Fruit fly (Drosophila melanogaster): ENCODE data around the gene stas.

DNA sequence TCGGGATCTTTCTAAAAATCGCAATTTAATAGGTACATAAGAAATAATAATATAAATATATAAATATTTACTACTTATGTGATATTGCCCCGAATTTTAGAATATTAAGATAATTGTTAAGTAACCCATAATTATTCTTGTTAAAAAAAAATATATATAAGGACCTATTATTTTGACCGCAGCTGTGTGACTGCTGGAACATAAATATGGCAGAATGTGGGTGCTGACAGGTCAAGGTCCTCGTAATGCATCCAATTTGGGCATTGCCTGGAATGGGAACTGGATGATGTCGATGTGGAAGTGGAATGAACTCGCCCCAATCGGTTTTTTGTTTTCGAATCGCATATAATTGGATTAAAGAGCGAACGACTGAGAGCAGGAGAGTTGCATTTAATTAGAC is 50.3 kb downstream of the stas start:
- TF ChIP-seq brk (GFP tag; optimal IDR thresholded peaks at IDR 0.05) = no peak
- TF ChIP-seq pan (optimal IDR thresholded peaks at IDR 0.05) = no peak
- no peak for TF ChIP-seq Jra (GFP tag; optimal IDR thresholded peaks at IDR 0.05)
- TF ChIP-seq CG9705 (GFP tag; optimal IDR thresholded peaks at IDR 0.05) = no peak
- no peak for TF ChIP-seq dl (GFP tag; optimal IDR thresholded peaks at IDR 0.05; ENCODE audit: insufficient read depth in 1 of 2, partially characterized antibody in 2 of 2)
- TF ChIP-seq lola (GFP tag; optimal IDR thresholded peaks at IDR 0.05) = no peak
- no peak for TF ChIP-seq OdsH (GFP tag; optimal IDR thresholded peaks at IDR 0.05)
- TF ChIP-seq Dfd (GFP tag; optimal IDR thresholded peaks at IDR 0.05) = no peak
- TF ChIP-seq Mio (GFP tag; optimal IDR thresholded peaks at IDR 0.05) = no peak
- no peak for TF ChIP-seq sv (GFP tag; optimal IDR thresholded peaks at IDR 0.05)
- TF ChIP-seq fru (GFP tag; optimal IDR thresholded peaks at IDR 0.05) = no peak
